Worm (Caenorhabditis elegans) whole organism, L3 larva: ENCODE results near the gene aco-2.

Source experiments
- ZK546.5 ChIP-seq: sonication (generic microtip); optimal IDR thresholded peaks from 2 replicates; lab custom pipeline; 2017; ENCODE audit warnings: missing biosample characterization, missing genetic modification characterization
- nhr-77 ChIP-seq: fragments of 150-350 bp; optimal IDR thresholded peaks from 2 replicates; lab custom pipeline; 2014; ENCODE audit warnings: missing biosample characterization, missing genetic modification characterization
- sea-2 ChIP-seq: fragments of 150-350 bp; sonication (generic microtip); optimal IDR thresholded peaks from 4 replicates; lab custom pipeline; 2014; ENCODE audit warnings: missing biosample characterization, missing genetic modification reagents, missing genetic modification characterization

DNA sequence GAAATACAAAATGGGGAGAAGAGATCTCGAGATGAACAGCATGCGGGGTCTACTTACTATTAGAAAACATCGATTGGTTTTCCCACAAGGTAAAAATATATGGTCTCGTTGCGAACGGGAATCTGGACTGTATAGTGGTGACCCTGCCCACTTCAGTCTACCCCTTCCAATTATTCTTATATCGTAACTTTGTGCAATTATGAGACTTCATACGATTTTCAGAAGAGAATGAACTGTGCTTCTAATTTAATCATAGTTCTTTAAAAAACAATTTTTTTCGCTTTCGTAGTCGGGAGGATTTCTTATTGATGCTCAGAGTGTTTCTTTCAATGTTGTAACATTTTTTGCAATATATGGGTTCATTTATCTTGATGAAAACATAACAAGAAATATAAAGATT, 1.5 kb upstream of the aco-2 start, which contains the start of gene F54H12.5:
- TF ChIP-seq nhr-77: no peak
- no peak for TF ChIP-seq ZK546.5 (tag; lab: Kevin White, UChicago)
- no peak for TF ChIP-seq sea-2
